Worm (Caenorhabditis elegans): ENCODE measurements around the gene ins-6.

DNA sequence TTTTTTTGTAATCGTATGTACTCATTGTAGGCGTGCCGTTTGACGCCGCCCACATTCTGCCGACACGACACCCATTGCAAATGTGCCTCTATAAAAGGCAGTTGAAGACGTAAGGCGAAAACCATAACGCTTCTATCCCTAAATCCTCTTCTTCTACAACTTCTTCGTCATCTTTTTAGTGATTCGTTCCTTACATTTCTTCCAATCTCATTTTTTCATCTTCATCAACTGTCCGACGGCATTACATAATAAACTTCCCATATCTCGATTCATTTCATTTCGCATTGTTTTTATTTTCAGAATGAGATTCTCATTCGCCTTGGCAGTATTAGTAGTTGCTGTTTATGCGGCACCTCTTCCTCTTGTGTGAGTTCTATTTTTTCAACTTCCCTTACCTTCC is 20.1 kb downstream of the ins-6 start, which contains the start of gene ZK84.1:
- TF ChIP-seq flt-1 (GFP tag; IDR thresholded peaks at IDR 0.05) (no peak), ref-1 (GFP tag; conservative IDR thresholded peaks at IDR 0.05) (no peak)
